Worm (Caenorhabditis elegans) whole organism, L3 larva: ENCODE data around the gene F15B9.8.

Source experiments
- R02D3.7 ChIP-seq: fragments of 150-350 bp; optimal IDR thresholded peaks from 2 replicates; lab custom pipeline; 2014; ENCODE audit warnings: missing biosample characterization, missing genetic modification characterization
- ZK546.5 ChIP-seq: sonication (generic microtip); optimal IDR thresholded peaks from 2 replicates; lab custom pipeline; 2017; ENCODE audit warnings: missing biosample characterization, missing genetic modification characterization
- ama-1 ChIP-seq: fragments of 150-350 bp; optimal IDR thresholded peaks from 2 replicates; lab custom pipeline; 2018
- ceh-16 ChIP-seq: sonication (generic microtip); optimal IDR thresholded peaks from 2 replicates; lab custom pipeline; 2017; ENCODE audit warnings: missing biosample characterization, missing genetic modification characterization
- ceh-28 ChIP-seq: fragments of 150-350 bp; optimal IDR thresholded peaks from 2 replicates; lab custom pipeline; 2014; ENCODE audit warnings: missing biosample characterization, missing genetic modification reagents, missing genetic modification characterization
- ceh-82 ChIP-seq: fragments of 150-350 bp; optimal IDR thresholded peaks from 2 replicates; lab custom pipeline; 2014; ENCODE audit warnings: missing biosample characterization, missing genetic modification characterization
- daf-12 ChIP-seq: fragments of 150-350 bp; optimal IDR thresholded peaks from 2 replicates; lab custom pipeline; 2014; ENCODE audit warnings: missing biosample characterization, missing genetic modification reagents, missing genetic modification characterization
- egl-27 ChIP-seq: sonication (generic microtip); optimal IDR thresholded peaks from 4 replicates; lab custom pipeline; 2017; ENCODE audit warnings: missing biosample characterization, missing genetic modification reagents, missing genetic modification characterization
- egl-5 ChIP-seq: fragments of 150-350 bp; optimal IDR thresholded peaks from 2 replicates; lab custom pipeline; 2017; ENCODE audit warnings: missing biosample characterization, missing genetic modification reagents, missing genetic modification characterization, inconsistent platforms
- elt-1 ChIP-seq: fragments of 150-350 bp; optimal IDR thresholded peaks from 2 replicates; lab custom pipeline; 2014; ENCODE audit warnings: missing biosample characterization, missing genetic modification characterization
- elt-2 ChIP-seq: sonication (generic microtip); optimal IDR thresholded peaks from 2 replicates; lab custom pipeline; 2016; ENCODE audit warnings: missing genetic modification reagents, mild to moderate bottlenecking, missing genetic modification characterization, missing compliant biosample characterization
- fkh-10 ChIP-seq: sonication (generic microtip); optimal IDR thresholded peaks from 2 replicates; lab custom pipeline; 2017; ENCODE audit warnings: missing biosample characterization, missing genetic modification reagents, missing genetic modification characterization
- fkh-2 ChIP-seq: fragments of 150-350 bp; optimal IDR thresholded peaks from 2 replicates; lab custom pipeline; 2014; ENCODE audit warnings: missing biosample characterization, missing genetic modification reagents, missing genetic modification characterization
- fos-1 ChIP-seq: fragments of 150-350 bp; optimal IDR thresholded peaks from 2 replicates; lab custom pipeline; 2014; ENCODE audit warnings: missing biosample characterization, missing genetic modification characterization
- hmg-11 ChIP-seq: sonication (generic microtip); optimal IDR thresholded peaks from 2 replicates; lab custom pipeline; 2016; ENCODE audit warnings: missing genetic modification characterization, missing compliant biosample characterization
- lin-15B ChIP-seq: fragments of 150-350 bp; optimal IDR thresholded peaks from 2 replicates; lab custom pipeline; 2014; ENCODE audit warnings: missing biosample characterization, missing genetic modification characterization
- lin-39 ChIP-seq: fragments of 150-350 bp; optimal IDR thresholded peaks from 2 replicates; lab custom pipeline; 2018; ENCODE audit warnings: missing biosample characterization, missing genetic modification reagents, missing genetic modification characterization
- lsy-12 ChIP-seq: sonication (generic microtip); optimal IDR thresholded peaks from 2 replicates; lab custom pipeline; 2016; ENCODE audit warnings: mild to moderate bottlenecking, missing genetic modification characterization, missing compliant biosample characterization
- mdl-1 ChIP-seq: fragments of 150-350 bp; optimal IDR thresholded peaks from 2 replicates; lab custom pipeline; 2014; ENCODE audit warnings: missing biosample characterization, missing genetic modification characterization
- mml-1 ChIP-seq: fragments of 150-350 bp; sonication (generic microtip); optimal IDR thresholded peaks from 3 replicates; lab custom pipeline; 2014; ENCODE audit warnings: missing biosample characterization, missing genetic modification characterization
- nfya-1 ChIP-seq: sonication (generic microtip); optimal IDR thresholded peaks from 2 replicates; lab custom pipeline; 2017; ENCODE audit warnings: missing genetic modification characterization, mild to moderate bottlenecking, missing compliant biosample characterization, antibody characterized with exemption, moderate library complexity; ENCODE audit not compliant: insufficient read depth
- nhr-11 ChIP-seq: fragments of 150-350 bp; optimal IDR thresholded peaks from 2 replicates; lab custom pipeline; 2014; ENCODE audit warnings: missing biosample characterization, missing genetic modification characterization
- nhr-12 ChIP-seq: fragments of 150-350 bp; optimal IDR thresholded peaks from 2 replicates; lab custom pipeline; 2014; ENCODE audit warnings: missing biosample characterization, missing genetic modification characterization
- nhr-23 ChIP-seq: fragments of 150-350 bp; optimal IDR thresholded peaks from 2 replicates; lab custom pipeline; 2014; ENCODE audit warnings: missing biosample characterization, missing genetic modification reagents, missing genetic modification characterization
- nhr-25 ChIP-seq: sonication (generic microtip); optimal IDR thresholded peaks from 2 replicates; lab custom pipeline; 2017; ENCODE audit warnings: missing biosample characterization, missing genetic modification characterization
- nhr-28 ChIP-seq: fragments of 150-350 bp; optimal IDR thresholded peaks from 2 replicates; lab custom pipeline; 2014; ENCODE audit warnings: missing biosample characterization, missing genetic modification characterization
- nhr-43 ChIP-seq: sonication (generic microtip); optimal IDR thresholded peaks from 2 replicates; lab custom pipeline; 2016; ENCODE audit warnings: mild to moderate bottlenecking, missing genetic modification characterization, missing compliant biosample characterization; ENCODE audit not compliant: poor library complexity, severe bottlenecking
- nhr-67 ChIP-seq: fragments of 150-350 bp; optimal IDR thresholded peaks from 2 replicates; lab custom pipeline; 2014; ENCODE audit warnings: missing biosample characterization, missing genetic modification characterization
- nhr-77 ChIP-seq: fragments of 150-350 bp; optimal IDR thresholded peaks from 2 replicates; lab custom pipeline; 2014; ENCODE audit warnings: missing biosample characterization, missing genetic modification characterization
- pha-4 ChIP-seq: fragments of 150-350 bp; optimal IDR thresholded peaks from 2 replicates; lab custom pipeline; 2014; ENCODE audit warnings: missing biosample characterization, missing genetic modification reagents, missing genetic modification characterization
- pqm-1 ChIP-seq: fragments of 150-350 bp; optimal IDR thresholded peaks from 2 replicates; lab custom pipeline; 2017; ENCODE audit warnings: missing biosample characterization, missing genetic modification characterization, inconsistent platforms
- sea-2 ChIP-seq: fragments of 150-350 bp; sonication (generic microtip); optimal IDR thresholded peaks from 4 replicates; lab custom pipeline; 2014; ENCODE audit warnings: missing biosample characterization, missing genetic modification reagents, missing genetic modification characterization
- skn-1 ChIP-seq: fragments of 150-350 bp; optimal IDR thresholded peaks from 2 replicates; lab custom pipeline; 2014; ENCODE audit warnings: missing biosample characterization, missing genetic modification characterization
- snpc-4 ChIP-seq: fragments of 150-350 bp; optimal IDR thresholded peaks from 2 replicates; lab custom pipeline; 2014; ENCODE audit warnings: missing biosample characterization, missing genetic modification characterization
- tbx-2 ChIP-seq: sonication (generic microtip); optimal IDR thresholded peaks from 2 replicates; lab custom pipeline; 2016; ENCODE audit warnings: mild to moderate bottlenecking, missing genetic modification characterization, missing compliant biosample characterization
- ztf-11 ChIP-seq: fragments of 150-350 bp; optimal IDR thresholded peaks from 2 replicates; lab custom pipeline; 2014; ENCODE audit warnings: missing biosample characterization, missing genetic modification characterization
- ztf-4 ChIP-seq: fragments of 150-350 bp; optimal IDR thresholded peaks from 2 replicates; lab custom pipeline; 2014; ENCODE audit warnings: missing biosample characterization, missing genetic modification characterization

Gene F15B9.8

DNA sequence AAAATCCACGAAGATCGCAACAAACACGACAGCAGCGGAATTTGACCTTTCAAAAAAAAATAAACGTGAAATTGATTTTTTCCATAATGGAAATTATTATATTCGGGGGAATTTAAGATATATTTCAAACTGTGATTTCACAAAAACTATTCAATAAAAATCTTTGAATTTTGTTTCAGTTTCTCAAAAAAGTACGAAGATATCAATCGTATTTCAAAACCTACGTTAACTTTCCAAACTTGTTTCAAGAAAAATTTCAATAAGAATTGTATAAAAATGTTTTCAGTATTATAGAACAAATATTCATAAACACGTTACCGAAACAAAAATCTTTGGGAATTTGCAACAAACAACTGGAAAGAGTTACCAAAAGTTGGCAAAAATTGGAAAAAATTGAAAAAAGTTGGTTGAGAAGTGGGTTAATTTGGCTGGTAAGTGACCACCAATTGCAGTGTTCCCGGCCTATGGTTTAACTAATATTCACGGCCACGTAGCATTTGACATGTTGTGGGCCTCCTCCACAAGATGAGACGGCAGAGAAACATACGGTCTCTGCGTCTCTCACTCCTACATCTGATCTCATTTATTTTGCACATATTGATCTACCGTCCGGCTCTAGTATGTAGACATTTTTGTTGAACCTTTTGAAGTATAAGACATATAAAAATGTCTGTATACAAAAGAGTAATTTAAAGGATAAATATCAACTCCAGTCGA, 37.4 kb upstream of the F15B9.8 start, which contains the start of the genes T16G1.9 and T16G1.18 (continued):
- TF ChIP-seq ama-1 (lab: Kevin White, UChicago): peak; percentile 72
- TF ChIP-seq nhr-43: peak; percentile 6
- TF ChIP-seq nhr-25 (tag; lab: Kevin White, UChicago): peak; percentile 54
- TF ChIP-seq nfya-1 (tag; lab: Kevin White, UChicago): no peak
- TF ChIP-seq ceh-28 (tag; lab: Kevin White, UChicago): no peak
- TF ChIP-seq, all 47 proteins: peak for 11

DNA sequence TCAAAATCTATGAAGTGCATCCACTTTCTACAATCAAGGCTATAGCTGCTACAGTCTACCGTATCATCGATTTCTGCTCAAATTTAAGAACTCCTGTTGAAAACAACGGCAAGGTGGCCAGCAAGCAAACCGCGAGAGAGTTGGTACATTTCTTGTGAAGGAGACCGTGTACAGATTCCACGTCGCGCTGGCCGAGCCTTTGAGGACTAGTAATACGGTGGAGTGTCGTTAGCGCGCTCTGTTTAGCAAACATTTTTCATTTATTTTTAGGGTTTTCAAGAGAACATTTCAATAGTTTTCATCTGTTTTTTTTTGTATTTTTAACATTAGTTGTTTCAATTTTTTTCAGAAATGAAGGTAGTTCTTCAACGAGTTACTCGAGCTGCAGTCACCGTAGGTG, 36.1 kb upstream of the F15B9.8 start, which contains the start of gene pqn-68:
Gene pqn-68 (plus strand): TSS at position 350 of the 400 bp plus-strand sequence.
- TF ChIP-seq nhr-23: peak; percentile 12
- TF ChIP-seq ztf-11 (tag; lab: Kevin White, UChicago): no peak
- TF ChIP-seq snpc-4 (tag; lab: Kevin White, UChicago): no peak
- TF ChIP-seq pha-4 (tag; lab: Kevin White, UChicago): peak; percentile 60
- TF ChIP-seq ztf-4 (tag; lab: Kevin White, UChicago): no peak
- peak; percentile 48 for TF ChIP-seq hmg-11
- peak; percentile 33 for TF ChIP-seq lin-15B (tag; lab: Kevin White, UChicago)
- TF ChIP-seq nfya-1 (tag; lab: Kevin White, UChicago): peak; percentile 42

DNA sequence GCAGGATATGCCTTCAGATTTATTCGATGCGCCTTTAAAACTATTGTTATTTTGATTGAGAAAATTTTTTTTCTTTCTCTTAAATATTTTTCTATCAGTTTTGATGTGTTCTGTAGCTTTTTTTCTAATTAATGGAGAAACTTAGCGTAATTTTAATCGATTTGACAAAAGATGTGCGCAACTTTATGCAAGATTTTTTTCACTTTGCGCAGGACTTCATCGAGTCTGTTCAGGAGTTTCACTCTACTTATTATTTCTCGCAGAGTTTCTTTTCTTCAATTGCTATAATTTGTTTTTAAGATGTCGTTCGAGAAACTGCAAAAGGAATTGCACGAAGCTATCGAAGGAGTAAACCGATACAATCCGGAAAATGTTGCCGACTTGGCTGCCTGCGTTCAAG, 34.7 kb upstream of the F15B9.8 start, which contains the start of gene eif-3.K:
Gene eif-3.K (plus strand): TSS at position 301 of the 400 bp plus-strand sequence.
- TF ChIP-seq pqm-1 (tag; lab: Kevin White, UChicago) (no peak), nhr-43 (no peak), lsy-12 (no peak), daf-12 (tag; lab: Kevin White, UChicago) (no peak), nhr-11 (tag; lab: Kevin White, UChicago) (no peak), nhr-77 (tag; lab: Kevin White, UChicago) (no peak), nhr-12 (no peak), nhr-28 (tag; lab: Kevin White, UChicago) (no peak), elt-2 (tag; lab: Kevin White, UChicago) (no peak), nhr-25 (tag; lab: Kevin White, UChicago) (no peak), hmg-11 (no peak), mdl-1 (tag; lab: Kevin White, UChicago) (no peak), nhr-23 (no peak), ama-1 (lab: Kevin White, UChicago) (no peak), nhr-67 (tag; lab: Kevin White, UChicago) (no peak), tbx-2 (tag; lab: Kevin White, UChicago) (no peak), elt-1 (tag; lab: Kevin White, UChicago) (no peak)

DNA sequence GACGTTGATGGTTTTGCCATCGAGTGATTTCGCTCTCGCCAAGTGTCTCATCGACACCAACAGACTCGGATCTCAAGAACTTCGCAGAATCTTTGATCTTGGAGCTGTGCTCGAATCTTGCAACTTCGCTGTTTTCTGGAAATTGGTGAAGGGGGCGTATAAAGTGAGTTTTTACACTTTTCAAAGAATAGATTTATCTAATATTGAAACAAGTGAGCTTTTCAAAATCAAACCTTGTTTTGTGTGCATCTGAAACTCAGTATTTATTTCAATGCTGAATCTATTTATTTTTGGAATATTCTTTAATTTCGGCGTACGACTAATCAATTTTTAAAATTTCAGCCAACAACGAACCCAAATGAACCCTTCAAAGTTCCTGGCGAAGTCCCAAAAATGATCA, 34.1 kb upstream of the F15B9.8 start:
- TF ChIP-seq skn-1 (no peak), ceh-82 (tag; lab: Kevin White, UChicago) (no peak), ZK546.5 (tag; lab: Kevin White, UChicago) (no peak), sea-2 (GFP tag; lab: Kevin White, UChicago) (no peak), egl-27 (tag; lab: Kevin White, UChicago) (no peak), nhr-67 (tag; lab: Kevin White, UChicago) (no peak), nhr-77 (tag; lab: Kevin White, UChicago) (no peak), fkh-2 (tag; lab: Kevin White, UChicago) (no peak), lin-39 (tag; lab: Kevin White, UChicago) (no peak), ceh-16 (tag; lab: Kevin White, UChicago) (no peak), R02D3.7 (tag; lab: Kevin White, UChicago) (no peak), egl-5 (tag; lab: Kevin White, UChicago) (no peak), pqm-1 (tag; lab: Kevin White, UChicago) (no peak), hmg-11 (no peak), mml-1 (tag; lab: Kevin White, UChicago) (no peak), nhr-43 (no peak), lsy-12 (no peak), fkh-10 (GFP tag; lab: Kevin White, UChicago) (no peak), fos-1 (tag; lab: Kevin White, UChicago) (no peak), elt-2 (tag; lab: Kevin White, UChicago) (no peak)
